Worm (Caenorhabditis elegans): ENCODE results near the gene dlc-4.

dlc-4 gene

DNA sequence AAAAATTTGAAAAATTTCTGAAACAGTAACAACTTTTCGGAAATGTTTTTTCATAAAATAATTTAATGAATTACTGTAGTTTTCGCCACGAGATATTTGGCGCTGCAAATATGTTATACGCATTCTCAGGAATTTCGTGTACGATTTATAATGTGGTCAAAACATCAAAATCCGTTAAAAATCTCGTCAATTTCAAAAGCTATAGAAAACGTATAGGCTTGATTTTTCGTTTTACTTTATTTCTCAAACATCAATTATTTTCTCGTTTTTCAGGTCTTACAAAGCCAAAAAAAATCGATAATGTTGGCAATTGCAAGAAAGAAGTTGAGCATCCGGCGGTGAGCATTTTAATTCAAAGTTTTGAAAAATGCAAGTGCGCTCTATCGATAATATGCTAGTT lies at the start of gene dlc-4:
Gene dlc-4, plus strand, starts transcription at position 301 of the 400 bp plus-strand sequence.
- TF ChIP-seq mls-2 (tag; optimal IDR thresholded peaks at IDR 0.05) = no peak

DNA sequence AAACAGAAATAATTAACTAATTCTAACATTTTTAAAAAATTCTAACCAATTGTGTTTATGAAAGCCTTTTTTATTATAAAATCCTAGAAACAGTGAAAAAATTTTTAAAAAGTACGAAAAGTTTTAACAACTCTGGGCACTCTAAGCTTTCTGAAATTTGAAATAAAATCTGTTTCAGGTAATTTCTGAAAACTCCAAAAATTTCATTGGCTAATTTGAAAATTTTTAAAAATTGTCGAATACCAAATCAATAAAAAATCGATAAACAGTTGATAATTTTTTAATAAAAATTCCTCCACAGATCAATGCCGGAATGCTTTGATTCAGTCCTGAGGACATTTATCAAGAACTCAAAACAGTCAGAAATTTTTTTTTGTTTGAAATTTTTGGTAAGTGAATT lies 49.4 kb upstream of the dlc-4 start, which contains the start of gene Y65A5A.24:
Gene Y65A5A.24, plus strand, starts transcription at position 301 of the 400 bp plus-strand sequence.
- TF ChIP-seq tbx-8 (GFP tag; optimal IDR thresholded peaks at IDR 0.05) (no peak), unc-120 (tag; optimal IDR thresholded peaks at IDR 0.05; ENCODE audit: poor library complexity, severe bottlenecking) (no peak), blmp-1 (tag; optimal IDR thresholded peaks at IDR 0.05) (no peak), M03D4.4 (tag; optimal IDR thresholded peaks at IDR 0.05) (no peak), sptf-1 (tag; optimal IDR thresholded peaks at IDR 0.05) (no peak), bed-3 (GFP tag; optimal IDR thresholded peaks at IDR 0.05) (no peak), lin-32 (GFP tag; optimal IDR thresholded peaks at IDR 0.05) (no peak), mep-1 (tag; optimal IDR thresholded peaks at IDR 0.05) (no peak), elt-1 (tag; optimal IDR thresholded peaks at IDR 0.05; ENCODE audit: borderline replicate concordance, insufficient read depth) (no peak), ceh-83 (GFP tag; optimal IDR thresholded peaks at IDR 0.05) (no peak), ham-2 (GFP tag; optimal IDR thresholded peaks at IDR 0.05) (no peak), nhr-76 (tag; optimal IDR thresholded peaks at IDR 0.05) (no peak), ceh-43 (GFP tag; optimal IDR thresholded peaks at IDR 0.05) (no peak), mls-2 (tag; optimal IDR thresholded peaks at IDR 0.05) (no peak), ces-1 (GFP tag; optimal IDR thresholded peaks at IDR 0.05) (no peak), nhr-28 (tag; optimal IDR thresholded peaks at IDR 0.05) (no peak), flh-1 (GFP tag; optimal IDR thresholded peaks at IDR 0.05) (no peak), sem-2 (GFP tag; optimal IDR thresholded peaks at IDR 0.05) (no peak), nhr-12 (tag; optimal IDR thresholded peaks at IDR 0.05) (no peak), elt-3 (tag; optimal IDR thresholded peaks at IDR 0.05) (no peak)

DNA sequence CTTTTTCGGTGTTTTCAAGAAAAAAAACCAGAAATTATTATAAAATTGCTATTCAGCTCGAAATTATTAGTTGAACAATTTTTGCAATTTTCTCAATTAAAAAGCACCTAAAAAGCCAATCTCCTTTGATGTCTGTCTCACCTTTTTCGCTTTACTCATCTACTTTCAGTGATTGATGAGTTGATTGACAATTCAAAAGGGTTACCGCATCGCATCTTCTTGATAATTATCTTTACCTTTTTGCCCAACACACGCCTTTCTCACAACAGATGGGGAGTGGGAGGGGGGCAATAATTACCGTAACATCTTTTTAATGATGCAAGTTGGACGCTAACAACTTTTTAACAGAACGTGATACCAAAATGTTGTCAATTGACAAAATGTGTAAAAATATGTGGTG lies 46.4 kb upstream of the dlc-4 start:
- TF ChIP-seq ceh-43 (GFP tag; optimal IDR thresholded peaks at IDR 0.05) (peak; percentile 50), unc-62 (GFP tag; optimal IDR thresholded peaks at IDR 0.05) (peak; percentile 56), drap-1 (GFP tag; optimal IDR thresholded peaks at IDR 0.05) (no peak), M03D4.4 (tag; optimal IDR thresholded peaks at IDR 0.05) (no peak), bed-3 (GFP tag; optimal IDR thresholded peaks at IDR 0.05) (no peak)

DNA sequence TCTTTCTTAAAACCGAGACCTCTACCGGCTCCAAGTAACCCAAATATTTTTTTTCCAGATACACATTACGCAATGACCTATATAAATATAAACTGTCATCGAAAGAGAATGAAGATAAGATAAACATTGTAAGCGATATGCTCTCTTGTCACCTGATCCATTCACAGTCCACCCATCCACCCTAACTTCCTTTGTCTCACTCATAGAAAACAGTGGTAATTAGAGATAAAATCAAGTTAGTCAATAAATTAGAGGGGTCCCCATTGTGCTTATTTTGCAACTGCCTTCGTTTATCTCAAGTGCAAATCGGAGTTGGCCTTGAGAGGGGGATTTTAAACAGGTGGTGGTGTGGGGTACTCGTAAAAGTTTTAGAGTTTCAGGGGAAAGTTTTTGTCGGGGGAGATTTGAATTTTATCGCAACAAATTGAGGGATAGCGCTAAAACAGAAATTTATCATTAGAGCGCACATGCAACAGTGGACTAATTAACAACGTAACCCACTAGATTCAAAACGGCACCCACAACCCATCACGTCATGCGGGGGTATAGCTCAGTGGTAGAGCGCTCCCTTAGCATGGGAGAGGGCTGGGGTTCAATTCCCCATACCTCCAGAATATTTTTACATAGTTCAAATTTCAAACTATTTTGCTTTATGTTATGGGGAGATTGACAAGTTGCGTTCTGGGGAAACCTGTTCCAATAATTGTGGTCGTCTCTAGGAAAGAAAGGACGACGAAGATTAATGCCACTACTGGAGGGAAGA lies 45.0 kb upstream of the dlc-4 start:
- TF ChIP-seq bed-3 (GFP tag; optimal IDR thresholded peaks at IDR 0.05) (peak; percentile 23), lin-13 (tag; optimal IDR thresholded peaks at IDR 0.05) (peak; percentile 41), drap-1 (GFP tag; optimal IDR thresholded peaks at IDR 0.05) (peak; percentile 73), flh-1 (GFP tag; optimal IDR thresholded peaks at IDR 0.05) (peak; percentile 46), lin-32 (GFP tag; optimal IDR thresholded peaks at IDR 0.05) (peak; percentile 1), ceh-43 (GFP tag; optimal IDR thresholded peaks at IDR 0.05) (peak; percentile 65), sptf-1 (tag; optimal IDR thresholded peaks at IDR 0.05) (peak; percentile 80), nhr-2 (tag; optimal IDR thresholded peaks at IDR 0.05) (peak; percentile 75), lsy-2 (tag; optimal IDR thresholded peaks at IDR 0.05) (no peak), elt-1 (tag; optimal IDR thresholded peaks at IDR 0.05; ENCODE audit: borderline replicate concordance, insufficient read depth) (peak; percentile 69), ham-2 (GFP tag; optimal IDR thresholded peaks at IDR 0.05) (peak; percentile 50), unc-120 (tag; optimal IDR thresholded peaks at IDR 0.05; ENCODE audit: poor library complexity, severe bottlenecking) (peak; percentile 58), mls-2 (tag; optimal IDR thresholded peaks at IDR 0.05) (peak; percentile 73), tbx-8 (GFP tag; optimal IDR thresholded peaks at IDR 0.05) (peak; percentile 68), unc-62 (GFP tag; optimal IDR thresholded peaks at IDR 0.05) (peak; percentile 8), ceh-83 (GFP tag; optimal IDR thresholded peaks at IDR 0.05) (peak; percentile 83), cnd-1 (tag; optimal IDR thresholded peaks at IDR 0.05) (peak; percentile 85), sem-2 (GFP tag; optimal IDR thresholded peaks at IDR 0.05) (peak; percentile 72), mab-5 (tag; optimal IDR thresholded peaks at IDR 0.05) (no peak), ces-1 (GFP tag; optimal IDR thresholded peaks at IDR 0.05) (peak; percentile 21), mep-1 (tag; optimal IDR thresholded peaks at IDR 0.05) (no peak), elt-3 (tag; optimal IDR thresholded peaks at IDR 0.05) (no peak), zip-8 (tag; optimal IDR thresholded peaks at IDR 0.05) (peak; percentile 25), hlh-1 (tag; optimal IDR thresholded peaks at IDR 0.05) (no peak), nhr-28 (tag; optimal IDR thresholded peaks at IDR 0.05) (no peak), M03D4.4 (tag; optimal IDR thresholded peaks at IDR 0.05) (peak; percentile 72)

DNA sequence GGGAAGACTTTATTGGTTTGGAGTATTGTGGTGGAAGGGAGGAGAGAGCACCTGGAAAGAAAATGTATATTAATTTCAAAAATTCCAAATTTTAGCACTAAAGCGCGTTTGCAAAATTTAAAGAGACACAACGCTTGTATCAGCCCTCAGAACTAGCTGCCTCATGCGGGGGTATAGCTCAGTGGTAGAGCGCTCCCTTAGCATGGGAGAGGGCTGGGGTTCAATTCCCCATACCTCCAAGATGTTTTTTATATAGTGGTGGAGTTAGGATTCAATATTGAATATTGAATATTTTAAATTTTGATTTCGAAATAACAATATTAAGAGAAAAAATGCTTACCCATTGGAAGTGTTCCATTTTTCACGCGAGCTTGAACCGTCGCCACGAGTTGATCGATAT lies 44.0 kb upstream of the dlc-4 start:
- TF ChIP-seq mep-1 (tag; optimal IDR thresholded peaks at IDR 0.05) (no peak), elt-1 (tag; optimal IDR thresholded peaks at IDR 0.05; ENCODE audit: borderline replicate concordance, insufficient read depth) (no peak), ces-1 (GFP tag; optimal IDR thresholded peaks at IDR 0.05) (no peak), lin-13 (tag; optimal IDR thresholded peaks at IDR 0.05) (no peak), bed-3 (GFP tag; optimal IDR thresholded peaks at IDR 0.05) (no peak), unc-62 (GFP tag; optimal IDR thresholded peaks at IDR 0.05) (no peak), nhr-28 (tag; optimal IDR thresholded peaks at IDR 0.05) (no peak), ham-2 (GFP tag; optimal IDR thresholded peaks at IDR 0.05) (peak; percentile 0), zip-8 (tag; optimal IDR thresholded peaks at IDR 0.05) (no peak), mls-2 (tag; optimal IDR thresholded peaks at IDR 0.05) (peak; percentile 48), unc-39 (tag; optimal IDR thresholded peaks at IDR 0.05) (no peak), mab-5 (tag; optimal IDR thresholded peaks at IDR 0.05) (no peak), sem-2 (GFP tag; optimal IDR thresholded peaks at IDR 0.05) (peak; percentile 52), nhr-12 (tag; optimal IDR thresholded peaks at IDR 0.05) (no peak), ceh-43 (GFP tag; optimal IDR thresholded peaks at IDR 0.05) (no peak), nhr-76 (tag; optimal IDR thresholded peaks at IDR 0.05) (no peak), pha-4 (tag; optimal IDR thresholded peaks at IDR 0.05) (no peak), hlh-1 (tag; optimal IDR thresholded peaks at IDR 0.05) (no peak), flh-1 (GFP tag; optimal IDR thresholded peaks at IDR 0.05) (peak; percentile 42), ceh-39 (tag; optimal IDR thresholded peaks at IDR 0.05) (no peak), unc-120 (tag; optimal IDR thresholded peaks at IDR 0.05; ENCODE audit: poor library complexity, severe bottlenecking) (peak; percentile 39), nhr-2 (tag; optimal IDR thresholded peaks at IDR 0.05) (no peak), tbx-8 (GFP tag; optimal IDR thresholded peaks at IDR 0.05) (peak; percentile 15), snpc-4 (tag; optimal IDR thresholded peaks at IDR 0.05) (no peak), lin-32 (GFP tag; optimal IDR thresholded peaks at IDR 0.05) (no peak), blmp-1 (tag; optimal IDR thresholded peaks at IDR 0.05) (no peak), sptf-1 (tag; optimal IDR thresholded peaks at IDR 0.05) (peak; percentile 68), ceh-83 (GFP tag; optimal IDR thresholded peaks at IDR 0.05) (peak; percentile 64), drap-1 (GFP tag; optimal IDR thresholded peaks at IDR 0.05) (peak; percentile 43), lsy-2 (tag; optimal IDR thresholded peaks at IDR 0.05) (no peak)

Data from whole organism, mixed stage, embryonic.